Worm (Caenorhabditis elegans) whole organism, L2 larva: Measurements from ENCODE around the gene irld-42.

Source experiments
- R02D3.7 ChIP-seq: fragments of 150-350 bp; optimal IDR thresholded peaks from 2 replicates; lab custom pipeline; 2014; ENCODE audit warnings: missing biosample characterization, missing genetic modification characterization
- elt-1 ChIP-seq: fragments of 150-350 bp; optimal IDR thresholded peaks from 2 replicates; lab custom pipeline; 2014; ENCODE audit warnings: missing biosample characterization, missing genetic modification characterization
- elt-3 ChIP-seq: sonication (generic microtip); optimal IDR thresholded peaks from 2 replicates; lab custom pipeline; 2017; ENCODE audit warnings: missing biosample characterization, missing genetic modification characterization
- lsy-2 ChIP-seq, 2 experiments: fragments of 150-350 bp in 1 of 2; sonication (generic microtip) in 1 of 2; optimal IDR thresholded peaks; 2 replicates each; lab custom pipeline; 2014 to 2017; ENCODE audit warnings: missing biosample characterization in 2 of 2, missing genetic modification characterization in 2 of 2
- nhr-237 ChIP-seq: fragments of 150-350 bp; optimal IDR thresholded peaks from 2 replicates; lab custom pipeline; 2014; ENCODE audit warnings: missing biosample characterization, missing genetic modification characterization
- sma-3 ChIP-seq: sonication (generic microtip); optimal IDR thresholded peaks from 2 replicates; lab custom pipeline; 2016; ENCODE audit warnings: missing genetic modification reagents, missing genetic modification characterization, missing compliant biosample characterization
- unc-39 ChIP-seq: fragments of 150-350 bp; optimal IDR thresholded peaks from 2 replicates; lab custom pipeline; 2014; ENCODE audit warnings: missing biosample characterization, missing genetic modification characterization
- zag-1 ChIP-seq: fragments of 150-350 bp; optimal IDR thresholded peaks from 2 replicates; lab custom pipeline; 2014; ENCODE audit warnings: missing biosample characterization, missing genetic modification characterization

DNA sequence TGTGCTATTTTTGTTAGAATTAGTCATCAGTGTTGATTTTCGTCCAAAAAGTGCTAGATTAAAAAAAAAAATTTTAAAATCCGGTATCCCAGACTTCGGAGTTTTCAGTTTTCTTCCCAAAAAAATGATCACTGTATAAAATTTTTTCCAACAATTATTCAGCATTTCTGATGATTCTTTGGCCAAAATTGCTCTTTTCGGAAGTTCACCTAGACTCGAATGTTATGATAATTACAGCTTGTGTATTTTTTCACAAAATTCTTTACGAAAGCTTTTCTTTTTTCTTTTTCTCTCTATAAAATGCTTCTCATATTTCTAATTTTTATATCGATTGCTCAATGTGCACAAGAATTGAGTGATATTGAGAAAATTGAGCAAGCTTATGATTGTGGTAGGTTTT, 36.6 kb upstream of the irld-42 start, which contains the start of gene irld-17:
- TF ChIP-seq lsy-2 (tag; optimal IDR thresholded peaks at IDR 0.05; lab: Kevin White, UChicago) (no peak), elt-3 (tag; lab: Kevin White, UChicago) (no peak), unc-39 (tag; lab: Kevin White, UChicago) (no peak), zag-1 (tag; lab: Kevin White, UChicago) (no peak), nhr-237 (tag; lab: Kevin White, UChicago) (no peak), elt-1 (tag; lab: Kevin White, UChicago) (no peak), sma-3 (no peak), R02D3.7 (tag; lab: Kevin White, UChicago) (no peak)
